Worm (Caenorhabditis elegans) whole organism, late embryonic: ENCODE measurements around the gene asd-1.

Experiments used
- C08G9.2 ChIP-seq: sonication (generic microtip); optimal IDR thresholded peaks from 2 replicates; lab custom pipeline; 2016; ENCODE audit warnings: mild to moderate bottlenecking, missing genetic modification characterization, moderate library complexity, missing compliant biosample characterization
- C38D4.7 ChIP-seq: fragments of 200-800 bp; sonication (Bioruptor generic); optimal IDR thresholded peaks from 2 replicates; lab custom pipeline; 2018; ENCODE audit warnings: mild to moderate bottlenecking, missing genetic modification characterization, moderate library complexity, missing compliant biosample characterization
- K02D7.2 ChIP-seq: sonication (generic microtip); optimal IDR thresholded peaks from 2 replicates; lab custom pipeline; 2017; ENCODE audit warnings: mild to moderate bottlenecking, missing genetic modification characterization, missing compliant biosample characterization
- T23F11.4 ChIP-seq: fragments of 200-800 bp; sonication (Bioruptor generic); optimal IDR thresholded peaks from 2 replicates; lab custom pipeline; 2018; ENCODE audit warnings: mild to moderate bottlenecking, missing genetic modification characterization, missing compliant biosample characterization
- ahr-1 ChIP-seq: sonication (generic microtip); optimal IDR thresholded peaks from 2 replicates; lab custom pipeline; 2016; ENCODE audit warnings: missing genetic modification characterization, missing compliant biosample characterization
- ama-1 ChIP-seq: fragments of 150-350 bp; optimal IDR thresholded peaks from 2 replicates; lab custom pipeline; 2014
- ceh-14 ChIP-seq: sonication (generic microtip); optimal IDR thresholded peaks from 2 replicates; lab custom pipeline; 2016; ENCODE audit warnings: missing genotype, missing genetic modification characterization, missing compliant biosample characterization
- ceh-2 ChIP-seq: sonication (generic microtip); optimal IDR thresholded peaks from 2 replicates; lab custom pipeline; 2016; ENCODE audit warnings: missing genotype, missing genetic modification characterization, missing compliant biosample characterization
- ceh-22 ChIP-seq: sonication (generic microtip); optimal IDR thresholded peaks from 2 replicates; lab custom pipeline; 2017; ENCODE audit warnings: missing biosample characterization, missing genetic modification characterization
- ceh-24 ChIP-seq: sonication (generic microtip); optimal IDR thresholded peaks from 2 replicates; lab custom pipeline; 2016; ENCODE audit warnings: mild to moderate bottlenecking, missing genetic modification characterization, missing compliant biosample characterization
- ceh-30 ChIP-seq: fragments of 150-350 bp; optimal IDR thresholded peaks from 2 replicates; lab custom pipeline; 2014; ENCODE audit warnings: missing biosample characterization, missing genetic modification characterization
- ceh-31 ChIP-seq: sonication (generic microtip); optimal IDR thresholded peaks from 2 replicates; lab custom pipeline; 2016; ENCODE audit warnings: missing genetic modification characterization, missing compliant biosample characterization
- ceh-45 ChIP-seq: fragments of 200-800 bp; sonication (Bioruptor generic); IDR thresholded peaks from 2 replicates; pipeline ENCODE4 v1.3.6; 2022; ENCODE audit warnings: missing genetic modification reagents, missing genetic modification characterization, missing compliant biosample characterization
- ceh-48 ChIP-seq: sonication (generic microtip); optimal IDR thresholded peaks from 2 replicates; lab custom pipeline; 2016; ENCODE audit warnings: missing genetic modification characterization, inconsistent platforms, missing compliant biosample characterization
- che-1 ChIP-seq: sonication (generic microtip); optimal IDR thresholded peaks from 2 replicates; lab custom pipeline; 2016; ENCODE audit warnings: mild to moderate bottlenecking, missing genetic modification characterization, missing compliant biosample characterization
- dmd-4 ChIP-seq: sonication (generic microtip); optimal IDR thresholded peaks from 2 replicates; lab custom pipeline; 2016; ENCODE audit warnings: borderline replicate concordance, missing genetic modification characterization, missing compliant biosample characterization
- dve-1 ChIP-seq: sonication (generic microtip); optimal IDR thresholded peaks from 2 replicates; lab custom pipeline; 2017; ENCODE audit warnings: antibody characterized with exemption, mild to moderate bottlenecking, missing genetic modification characterization, missing compliant biosample characterization
- fkh-10 ChIP-seq: fragments of 150-350 bp; optimal IDR thresholded peaks from 2 replicates; lab custom pipeline; 2014; ENCODE audit warnings: missing biosample characterization, missing genetic modification reagents, missing genetic modification characterization
- fkh-6 ChIP-seq: sonication (generic microtip); optimal IDR thresholded peaks from 2 replicates; lab custom pipeline; 2016; ENCODE audit warnings: missing genetic modification characterization, missing compliant biosample characterization
- hlh-6 ChIP-seq: sonication (generic microtip); optimal IDR thresholded peaks from 2 replicates; lab custom pipeline; 2016; ENCODE audit warnings: missing genotype, missing genetic modification characterization, missing compliant biosample characterization
- nfya-1 ChIP-seq: sonication (generic microtip); optimal IDR thresholded peaks from 2 replicates; lab custom pipeline; 2017; ENCODE audit warnings: missing genetic modification characterization, mild to moderate bottlenecking, missing compliant biosample characterization, antibody characterized with exemption, moderate library complexity
- nhr-11 ChIP-seq: fragments of 150-350 bp; optimal IDR thresholded peaks from 2 replicates; lab custom pipeline; 2014; ENCODE audit warnings: missing biosample characterization, missing genetic modification characterization
- nhr-232 ChIP-seq: sonication (generic microtip); optimal IDR thresholded peaks from 2 replicates; lab custom pipeline; 2016; ENCODE audit warnings: missing genetic modification characterization, missing compliant biosample characterization
- odd-2 ChIP-seq: sonication (generic microtip); optimal IDR thresholded peaks from 2 replicates; lab custom pipeline; 2017; ENCODE audit warnings: antibody characterized with exemption, mild to moderate bottlenecking, missing genetic modification characterization, missing compliant biosample characterization
- pat-9 ChIP-seq: fragments of 200-800 bp; sonication (Bioruptor generic); optimal IDR thresholded peaks from 2 replicates; lab custom pipeline; 2018; ENCODE audit warnings: mild to moderate bottlenecking, missing genetic modification characterization, moderate library complexity, missing compliant biosample characterization
- pax-1 ChIP-seq: fragments of 150-350 bp; optimal IDR thresholded peaks from 2 replicates; lab custom pipeline; 2014; ENCODE audit warnings: missing biosample characterization, missing genetic modification characterization
- pha-2 ChIP-seq: sonication (generic microtip); optimal IDR thresholded peaks from 2 replicates; lab custom pipeline; 2017; ENCODE audit warnings: mild to moderate bottlenecking, missing genetic modification characterization, missing compliant biosample characterization
- pha-4 ChIP-seq: fragments of 150-350 bp; optimal IDR thresholded peaks from 2 replicates; lab custom pipeline; 2018; ENCODE audit warnings: missing biosample characterization, missing genetic modification reagents, missing genetic modification characterization
- pqm-1 ChIP-seq: sonication (generic microtip); optimal IDR thresholded peaks from 2 replicates; lab custom pipeline; 2016; ENCODE audit warnings: missing genetic modification characterization, missing compliant biosample characterization
- rnt-1 ChIP-seq: sonication (generic microtip); optimal IDR thresholded peaks from 2 replicates; lab custom pipeline; 2016; ENCODE audit warnings: missing genetic modification characterization, missing compliant biosample characterization
- sox-4 ChIP-seq: sonication (generic microtip); optimal IDR thresholded peaks from 2 replicates; lab custom pipeline; 2017; ENCODE audit warnings: mild to moderate bottlenecking, missing genetic modification characterization, inconsistent platforms, missing compliant biosample characterization
- ttx-3 ChIP-seq: sonication (generic microtip); optimal IDR thresholded peaks from 2 replicates; lab custom pipeline; 2016; ENCODE audit warnings: missing genetic modification reagents, missing genetic modification characterization, missing compliant biosample characterization
- unc-55 ChIP-seq: sonication (generic microtip); optimal IDR thresholded peaks from 2 replicates; lab custom pipeline; 2017; ENCODE audit warnings: missing biosample characterization, missing genetic modification reagents, missing genetic modification characterization
- unc-86 ChIP-seq: sonication (generic microtip); optimal IDR thresholded peaks from 2 replicates; lab custom pipeline; 2016; ENCODE audit warnings: missing genetic modification characterization, missing compliant biosample characterization
- ztf-16 ChIP-seq: sonication (generic microtip); optimal IDR thresholded peaks from 2 replicates; lab custom pipeline; 2017; ENCODE audit warnings: missing genetic modification characterization, missing compliant biosample characterization

asd-1 gene

ce11 chrIII:4176109-4176596, 20.9 kb upstream of the asd-1 start, which contains the start of the genes hrde-1 and C16C10.13:
TSS of gene hrde-1 (minus strand) at chrIII:4176159.
TSS of gene C16C10.13 (plus strand) at chrIII:4176440.
- TF ChIP-seq hlh-6 (tag; lab: Kevin White, UChicago) (no peak), pqm-1 (no peak)
- TF ChIP-seq, all 69 proteins: peak for 0

ce11 chrIII:4178564-4178963, 18.5 kb upstream of the asd-1 start, which contains the start of gene C16C10.2:
TSS of gene C16C10.2 (minus strand) at chrIII:4178664.
- TF ChIP-seq ceh-31 (no peak), pax-1 (no peak), nhr-11 (tag; lab: Kevin White, UChicago) (no peak), ztf-16 (tag; lab: Kevin White, UChicago) (no peak), ceh-45 (GFP tag; lab: Robert Waterston, UW) (no peak), ceh-24 (tag; lab: Kevin White, UChicago) (no peak), dve-1 (tag; lab: Kevin White, UChicago) (no peak), ceh-48 (tag; lab: Kevin White, UChicago) (no peak), fkh-10 (GFP tag; lab: Kevin White, UChicago) (no peak), fkh-6 (tag; lab: Kevin White, UChicago) (no peak), ceh-14 (tag; lab: Kevin White, UChicago) (no peak), rnt-1 (tag; lab: Kevin White, UChicago) (no peak), pqm-1 (no peak), dmd-4 (no peak), unc-55 (no peak), sox-4 (tag; lab: Kevin White, UChicago) (no peak), hlh-6 (tag; lab: Kevin White, UChicago) (no peak), ceh-2 (tag; lab: Kevin White, UChicago) (no peak), che-1 (tag; lab: Kevin White, UChicago) (no peak)

ce11 chrIII:4181338-4181737, 15.7 kb upstream of the asd-1 start, which contains the start of gene C16C10.1:
TSS of gene C16C10.1 (minus strand) at chrIII:4181438.
- no peak for TF ChIP-seq K02D7.2 (tag; lab: Kevin White, UChicago)
- TF ChIP-seq unc-86 (tag; lab: Kevin White, UChicago): no peak
- TF ChIP-seq, all 69 proteins: peak for 0

- TF ChIP-seq ceh-22 (tag; lab: Kevin White, UChicago): no peak
- no peak for TF ChIP-seq ceh-14 (tag; lab: Kevin White, UChicago)
- no peak for TF ChIP-seq odd-2 (tag; lab: Kevin White, UChicago)
- TF ChIP-seq ama-1: no peak
- no peak for TF ChIP-seq C38D4.7 (GFP tag; lab: Kevin White, UChicago)
- TF ChIP-seq pqm-1: no peak
- no peak for TF ChIP-seq ceh-2 (tag; lab: Kevin White, UChicago)
- no peak for TF ChIP-seq nhr-232
- no peak for TF ChIP-seq pax-1
- TF ChIP-seq ahr-1 (tag; lab: Kevin White, UChicago): no peak
- TF ChIP-seq ceh-30 (tag; lab: Kevin White, UChicago): no peak
- TF ChIP-seq T23F11.4 (GFP tag; lab: Kevin White, UChicago): no peak
- TF ChIP-seq ttx-3 (tag; lab: Kevin White, UChicago): no peak
- no peak for TF ChIP-seq C08G9.2 (tag; lab: Kevin White, UChicago)
- no peak for TF ChIP-seq nfya-1 (tag; lab: Kevin White, UChicago)
- no peak for TF ChIP-seq pha-2 (tag; lab: Kevin White, UChicago)
- TF ChIP-seq pat-9: no peak
- TF ChIP-seq hlh-6 (tag; lab: Kevin White, UChicago): no peak
- no peak for TF ChIP-seq pha-4 (tag; lab: Kevin White, UChicago)
Observed at ce11 chrIII:4186751-4187309, 10.3 kb upstream of the asd-1 start, which contains the start of gene lars-1. TSS of gene lars-1 (minus strand) at chrIII:4186801.
